Fruit fly (Drosophila melanogaster): Measurements from ENCODE around the gene Tao.

DNA sequence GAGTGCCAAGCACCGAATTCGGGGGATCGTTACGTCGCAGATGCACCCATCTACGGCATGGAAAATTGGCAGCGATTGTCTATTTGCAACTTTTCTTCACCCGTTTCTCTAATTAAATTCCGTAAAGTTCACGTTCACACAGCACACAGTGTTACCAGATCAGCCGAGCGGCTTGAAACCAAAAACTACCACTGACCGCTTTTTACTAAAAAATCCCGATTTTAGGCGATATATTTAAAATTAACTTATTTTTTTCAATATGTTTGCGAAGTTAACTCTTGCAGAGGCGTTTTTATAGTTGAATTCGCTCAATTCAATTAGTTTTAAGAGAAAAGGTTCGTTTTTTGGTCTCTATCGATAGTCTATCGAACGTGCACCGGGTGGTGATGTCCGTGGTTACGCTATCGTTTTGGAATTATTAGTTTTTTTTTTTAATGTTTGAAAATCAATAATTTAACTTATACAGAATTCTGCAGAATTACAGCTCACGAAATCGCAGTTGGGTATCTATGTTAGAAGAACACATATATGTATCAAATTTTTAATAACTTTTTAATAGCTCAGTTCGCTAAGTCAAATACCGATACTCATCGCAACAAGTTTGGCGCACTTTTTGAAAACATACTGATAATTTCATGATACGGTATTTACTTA is at the start of gene Tao:
- TF ChIP-seq CG11902 (GFP tag; optimal IDR thresholded peaks at IDR 0.05) (no peak), Lpt (GFP tag; optimal IDR thresholded peaks at IDR 0.05) (no peak), Gug (GFP tag; IDR thresholded peaks at IDR 0.05) (no peak), topi (GFP tag; optimal IDR thresholded peaks at IDR 0.05) (no peak), CG8119 (GFP tag; IDR thresholded peaks at IDR 0.05) (no peak), CG6854 (GFP tag; optimal IDR thresholded peaks at IDR 0.05) (no peak), acj6 (GFP tag; optimal IDR thresholded peaks at IDR 0.05) (no peak), CG3919 (GFP tag; optimal IDR thresholded peaks at IDR 0.05) (no peak), Sox14 (GFP tag; optimal IDR thresholded peaks at IDR 0.05) (no peak), CG8319 (GFP tag; optimal IDR thresholded peaks at IDR 0.05) (no peak)
